Fruit fly (Drosophila melanogaster): Measurements from ENCODE around the gene Ing3.
A peak's percentile ranks its signal among the peaks of the same experiment; 100 is the strongest.

DNA sequence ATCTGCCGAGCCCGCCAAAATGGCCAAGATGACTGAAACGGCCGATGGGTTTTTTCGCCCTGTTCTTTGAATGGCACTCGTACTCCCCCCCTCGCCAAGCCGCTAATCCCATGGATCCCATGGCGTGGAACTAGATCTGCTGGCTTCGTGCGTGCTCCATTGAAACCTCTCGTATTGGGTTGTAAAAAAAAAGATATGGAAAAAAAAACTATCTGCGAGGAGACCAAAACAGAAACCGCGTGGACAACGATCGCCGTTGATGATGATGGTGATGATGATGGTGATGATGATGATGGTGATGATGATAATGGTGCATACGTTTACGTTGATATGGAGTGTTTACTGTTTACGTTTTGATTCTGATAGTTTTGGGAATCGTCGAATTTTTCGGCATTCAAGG lies 48.9 kb upstream of the Ing3 start:
- no peak for TF ChIP-seq CG16779 (tag; optimal IDR thresholded peaks at IDR 0.05)
- TF ChIP-seq CG10631 (GFP tag; optimal IDR thresholded peaks at IDR 0.05), result no peak
- no peak for TF ChIP-seq CG11902 (GFP tag; optimal IDR thresholded peaks at IDR 0.05)
- TF ChIP-seq CG6854 (GFP tag; optimal IDR thresholded peaks at IDR 0.05), result no peak
- peak; percentile 23 for TF ChIP-seq CG1621 (tag; optimal IDR thresholded peaks at IDR 0.05)
- no peak for TF ChIP-seq Met (GFP tag; optimal IDR thresholded peaks at IDR 0.05)
- TF ChIP-seq CG11294 (GFP tag; IDR thresholded peaks at IDR 0.05), result no peak
- TF ChIP-seq CG8319 (GFP tag; optimal IDR thresholded peaks at IDR 0.05), result no peak
- no peak for TF ChIP-seq CG15336 (GFP tag; IDR thresholded peaks at IDR 0.05)
- TF ChIP-seq achi (GFP tag; optimal IDR thresholded peaks at IDR 0.05), result no peak
